Worm (Caenorhabditis elegans) whole organism, late embryonic: ENCODE measurements around the gene F46B3.9.

Source experiments
- K02D7.2 ChIP-seq: sonication (generic microtip); optimal IDR thresholded peaks from 2 replicates; lab custom pipeline; 2017; ENCODE audit warnings: mild to moderate bottlenecking, missing genetic modification characterization, missing compliant biosample characterization
- ama-1 ChIP-seq: fragments of 150-350 bp; optimal IDR thresholded peaks from 2 replicates; lab custom pipeline; 2014
- ceh-2 ChIP-seq: sonication (generic microtip); optimal IDR thresholded peaks from 2 replicates; lab custom pipeline; 2016; ENCODE audit warnings: missing genotype, missing genetic modification characterization, missing compliant biosample characterization
- ceh-34 ChIP-seq: sonication (generic microtip); optimal IDR thresholded peaks from 2 replicates; lab custom pipeline; 2016; ENCODE audit warnings: mild to moderate bottlenecking, missing genetic modification characterization, missing compliant biosample characterization
- ceh-9 ChIP-seq: sonication (generic microtip); optimal IDR thresholded peaks from 2 replicates; lab custom pipeline; 2016; ENCODE audit warnings: mild to moderate bottlenecking, missing genetic modification characterization, inconsistent platforms, missing compliant biosample characterization
- elt-2 ChIP-seq: sonication (generic microtip); optimal IDR thresholded peaks from 2 replicates; lab custom pipeline; 2016; ENCODE audit warnings: missing genetic modification reagents, missing genetic modification characterization, missing compliant biosample characterization
- hlh-30 ChIP-seq: sonication (generic microtip); optimal IDR thresholded peaks from 2 replicates; lab custom pipeline; 2017; ENCODE audit warnings: antibody characterized with exemption, missing genetic modification characterization, missing compliant biosample characterization; ENCODE audit not compliant: insufficient read depth
- hlh-8 ChIP-seq: sonication (generic microtip); optimal IDR thresholded peaks from 2 replicates; lab custom pipeline; 2016; ENCODE audit warnings: missing genotype, missing genetic modification characterization, missing compliant biosample characterization
- pqm-1 ChIP-seq: sonication (generic microtip); optimal IDR thresholded peaks from 2 replicates; lab custom pipeline; 2016; ENCODE audit warnings: missing genetic modification characterization, missing compliant biosample characterization
- pros-1 ChIP-seq: fragments of 150-350 bp; optimal IDR thresholded peaks from 2 replicates; lab custom pipeline; 2014; ENCODE audit warnings: missing biosample characterization, missing genetic modification reagents, missing genetic modification characterization

- TF ChIP-seq K02D7.2, result no peak
- no peak for TF ChIP-seq ceh-9 (tag; lab: Kevin White, UChicago)
- no peak for TF ChIP-seq ama-1 (lab: Kevin White, UChicago)
- TF ChIP-seq elt-2, result no peak
- TF ChIP-seq ceh-2 (tag; lab: Kevin White, UChicago), result no peak
- TF ChIP-seq hlh-30 (tag; lab: Kevin White, UChicago), result no peak
- no peak for TF ChIP-seq pros-1 (tag; lab: Kevin White, UChicago)
- no peak for TF ChIP-seq pqm-1 (tag; lab: Kevin White, UChicago)
- TF ChIP-seq hlh-8 (tag; lab: Kevin White, UChicago), result no peak
- no peak for TF ChIP-seq ceh-34
Measured at ce11 chrV:20633619-20634018, 7.7 kb upstream of the F46B3.9 start, which contains the start of gene F46B3.15.
